Worm (Caenorhabditis elegans): Measurements from ENCODE around the gene col-103.

ce11 chrIV:749557-749956, 13.9 kb downstream of the col-103 start:
- TF ChIP-seq tbx-37 (GFP tag; conservative IDR thresholded peaks at IDR 0.05): no peak
- no peak for TF ChIP-seq ama-1 (optimal IDR thresholded peaks at IDR 0.05)
- TF ChIP-seq hmg-4 (GFP tag; optimal IDR thresholded peaks at IDR 0.05): no peak
- no peak for TF ChIP-seq sea-1 (GFP tag; conservative IDR thresholded peaks at IDR 0.05)
- TF ChIP-seq tbx-11 (GFP tag; IDR thresholded peaks at IDR 0.05): no peak
- no peak for TF ChIP-seq ets-7 (tag; optimal IDR thresholded peaks at IDR 0.05)
- no peak for TF ChIP-seq F13C5.2 (tag; optimal IDR thresholded peaks at IDR 0.05)
- TF ChIP-seq pes-1 (GFP tag; IDR thresholded peaks at IDR 0.05): no peak
- no peak for TF ChIP-seq ceh-36 (tag; optimal IDR thresholded peaks at IDR 0.05)
